Fruit fly (Drosophila melanogaster): Measurements from ENCODE around the gene ringer.

ringer gene

dm6 chr3L:16327776-16328175 lies 31.5 kb downstream of the ringer start, which contains the start of gene CG13038 (continued):
- no peak for TF ChIP-seq pan (optimal IDR thresholded peaks at IDR 0.05)
- TF ChIP-seq pan (GFP tag; optimal IDR thresholded peaks at IDR 0.05 in 1 of 2, IDR thresholded peaks at IDR 0.05 in 1 of 2), result peak in 1 of 2 experiments; percentile 9
- TF ChIP-seq CG8478 (optimal IDR thresholded peaks at IDR 0.05), result no peak
- TF ChIP-seq hbn (GFP tag; IDR thresholded peaks at IDR 0.05; ENCODE audit: partially characterized antibody), result no peak
- TF ChIP-seq Chrac-16 (GFP tag; optimal IDR thresholded peaks at IDR 0.05), result no peak
- no peak for TF ChIP-seq h (optimal IDR thresholded peaks at IDR 0.05)
- 0 out of 3 replicates have a peak, but pooled peaks have one; percentile 24 for TF ChIP-seq CG11456 (GFP tag; IDR thresholded peaks at IDR 0.05)
- no peak for TF ChIP-seq Nf-YA (GFP tag; IDR thresholded peaks at IDR 0.05)
- TF ChIP-seq Med (GFP tag), result peak; percentile 34
- no peak for TF ChIP-seq CG13624 (GFP tag; optimal IDR thresholded peaks at IDR 0.05)
- TF ChIP-seq CG1529 (GFP tag; optimal IDR thresholded peaks at IDR 0.05), result no peak
- TF ChIP-seq Rfx (GFP tag; IDR thresholded peaks at IDR 0.05), result peak; percentile 48; the same call in 1 of the 2 replicates
- TF ChIP-seq sr (GFP tag; IDR thresholded peaks at IDR 0.05), result no peak
- no peak for TF ChIP-seq zfh1 (GFP tag; IDR thresholded peaks at IDR 0.05)
- no peak for TF ChIP-seq tio (GFP tag; optimal IDR thresholded peaks at IDR 0.05)
- TF ChIP-seq eyg (GFP tag; optimal IDR thresholded peaks at IDR 0.05), result no peak
- TF ChIP-seq ase (GFP tag; IDR thresholded peaks at IDR 0.05), result 0 out of 3 replicates have a peak, but pooled peaks have one; percentile 18
- TF ChIP-seq ci (GFP tag; IDR thresholded peaks at IDR 0.05), result 0 out of 3 replicates have a peak, but pooled peaks have one; percentile 19
- TF ChIP-seq crp (GFP tag; optimal IDR thresholded peaks at IDR 0.05), result no peak
- peak; percentile 48 for TF ChIP-seq CG32532 (GFP tag; IDR thresholded peaks at IDR 0.05)
- TF ChIP-seq CG1233 (GFP tag; optimal IDR thresholded peaks at IDR 0.05), result no peak
- no peak for TF ChIP-seq CG8290 (GFP tag; optimal IDR thresholded peaks at IDR 0.05)
- TF ChIP-seq CG8290 (tag; optimal IDR thresholded peaks at IDR 0.05), result peak in 1 of 2 experiments; percentile 40
- TF ChIP-seq Drgx (GFP tag; IDR thresholded peaks at IDR 0.05), result no peak; the same call in none of the 2 replicates
- 0 out of 2 replicates have a peak, but pooled peaks have one; percentile 35 for TF ChIP-seq CG11085 (GFP tag; IDR thresholded peaks at IDR 0.05)
- TF ChIP-seq tna (GFP tag; IDR thresholded peaks at IDR 0.05; ENCODE audit: partially characterized antibody), result no peak
- no peak for TF ChIP-seq CG5180 (GFP tag; optimal IDR thresholded peaks at IDR 0.05)
- TF ChIP-seq Ets65A (GFP tag), result peak; percentile 75
- TF ChIP-seq CG15269 (tag; optimal IDR thresholded peaks at IDR 0.05), result no peak
- TF ChIP-seq CrebB (tag; optimal IDR thresholded peaks at IDR 0.05), result no peak
- no peak for TF ChIP-seq CG14014 (GFP tag; IDR thresholded peaks at IDR 0.05)
- TF ChIP-seq Hand (GFP tag; optimal IDR thresholded peaks at IDR 0.05), result no peak
- no peak for TF ChIP-seq shn (GFP tag; optimal IDR thresholded peaks at IDR 0.05)
- no peak for TF ChIP-seq nmo (GFP tag; optimal IDR thresholded peaks at IDR 0.05)
- TF ChIP-seq CG7786 (GFP tag; optimal IDR thresholded peaks at IDR 0.05), result no peak
- TF ChIP-seq CG3995 (GFP tag; optimal IDR thresholded peaks at IDR 0.05), result no peak
- no peak for TF ChIP-seq BEAF-32 (GFP tag; optimal IDR thresholded peaks at IDR 0.05)
- TF ChIP-seq CG3281 (GFP tag; optimal IDR thresholded peaks at IDR 0.05), result no peak
- TF ChIP-seq bab2 (GFP tag; optimal IDR thresholded peaks at IDR 0.05), result no peak
- no peak for TF ChIP-seq GATAe (GFP tag; conservative IDR thresholded peaks at IDR 0.05)
- TF ChIP-seq Mrtf (GFP tag; IDR thresholded peaks at IDR 0.05), result 0 out of 3 replicates have a peak, but pooled peaks have one; percentile 29
- TF ChIP-seq Meics (GFP tag; optimal IDR thresholded peaks at IDR 0.05), result no peak
- no peak for TF ChIP-seq zfh2 (GFP tag; optimal IDR thresholded peaks at IDR 0.05)
- no peak for TF ChIP-seq CG10431 (GFP tag; optimal IDR thresholded peaks at IDR 0.05)
- TF ChIP-seq CG1832 (GFP tag; optimal IDR thresholded peaks at IDR 0.05), result no peak
- no peak for TF ChIP-seq CG33557 (GFP tag; optimal IDR thresholded peaks at IDR 0.05)
- no peak for TF ChIP-seq CG12942 (GFP tag; optimal IDR thresholded peaks at IDR 0.05)
- no peak for TF ChIP-seq pb (GFP tag; optimal IDR thresholded peaks at IDR 0.05)
- TF ChIP-seq org-1 (GFP tag; optimal IDR thresholded peaks at IDR 0.05), result no peak
- no peak for TF ChIP-seq PHDP (tag; optimal IDR thresholded peaks at IDR 0.05)
- no peak for TF ChIP-seq CG7556 (GFP tag; optimal IDR thresholded peaks at IDR 0.05)
- TF ChIP-seq CG6175 (GFP tag; IDR thresholded peaks at IDR 0.05), result 0 out of 3 replicates have a peak, but pooled peaks have one; percentile 23

Data from whole organism, embryonic.